Fruit fly (Drosophila melanogaster) whole organism, prepupa: ENCODE results near the gene Atg13.

Experiments
- CG10669 ChIP-seq: fragments of 200-800 bp; sonication (Bioruptor generic); optimal IDR thresholded peaks from 3 replicates; lab custom pipeline; 2018; ENCODE audit warnings: missing biosample characterization, mild to moderate bottlenecking, missing genetic modification characterization, moderate library complexity
- CG6163 ChIP-seq: fragments of 200-800 bp; sonication (Bioruptor generic); IDR thresholded peaks from 3 replicates; pipeline ENCODE4 v1.3.6; 2022; ENCODE audit warnings: missing biosample characterization, missing genetic modification characterization
- CG6854 ChIP-seq: fragments of 200-800 bp; sonication (Bioruptor generic); optimal IDR thresholded peaks from 2 replicates; lab custom pipeline; 2017; ENCODE audit warnings: missing biosample characterization, mild to moderate bottlenecking, missing genetic modification characterization
- CG7368 ChIP-seq: fragments of 200-800 bp; sonication (Bioruptor generic); optimal IDR thresholded peaks from 3 replicates; lab custom pipeline; 2016; ENCODE audit warnings: missing biosample characterization, missing genetic modification characterization
- Eip78C ChIP-seq: fragments of 200-800 bp; sonication (Bioruptor generic); peaks from one replicate; lab custom pipeline; 2016; ENCODE audit warnings: missing biosample characterization, missing genetic modification characterization
- Met ChIP-seq: fragments of 200-800 bp; sonication (Bioruptor generic); optimal IDR thresholded peaks from 3 replicates; lab custom pipeline; 2016; ENCODE audit warnings: missing biosample characterization, missing genetic modification characterization
- OdsH ChIP-seq: fragments of 200-800 bp; sonication (Bioruptor generic); optimal IDR thresholded peaks from 3 replicates; lab custom pipeline; 2016; ENCODE audit warnings: missing biosample characterization, missing genetic modification characterization
- fkh ChIP-seq: fragments of 200-800 bp; sonication (Bioruptor generic); optimal IDR thresholded peaks from 3 replicates; lab custom pipeline; 2017; ENCODE audit warnings: missing biosample characterization, mild to moderate bottlenecking, missing genetic modification characterization, moderate library complexity

- TF ChIP-seq CG6854 (GFP tag; lab: Kevin White, UChicago): no peak
- no peak for TF ChIP-seq OdsH (GFP tag; lab: Kevin White, UChicago)
- no peak for TF ChIP-seq CG7368 (GFP tag; lab: Kevin White, UChicago)
- TF ChIP-seq fkh (GFP tag; lab: Kevin White, UChicago): no peak
- TF ChIP-seq Met (GFP tag; lab: Kevin White, UChicago): no peak
- no peak for TF ChIP-seq Eip78C
- TF ChIP-seq CG6163 (GFP tag; lab: Robert Waterston, UW): no peak
- no peak for TF ChIP-seq CG10669 (GFP tag; lab: Kevin White, UChicago)
Observed at dm6 chr3R:8344174-8344573, 5.4 kb upstream of the Atg13 start, which contains the start of gene DppIII.
